Worm (Caenorhabditis elegans): ENCODE measurements around the gene clec-169.

- TF ChIP-seq tab-1 (GFP tag; IDR thresholded peaks at IDR 0.05) (no peak), med-1 (GFP tag; optimal IDR thresholded peaks at IDR 0.05; ENCODE audit: insufficient read depth) (no peak), ztf-23 (GFP tag; IDR thresholded peaks at IDR 0.05) (no peak)
Measured at ce11 chrIV:1275910-1276309, 14.8 kb downstream of the clec-169 start.

Measured in whole organism, midembryonic.